Worm (Caenorhabditis elegans) whole organism, L1 larva: Measurements from ENCODE around the gene nhr-208.

Experiments used
- C04F5.9 ChIP-seq: sonication (generic microtip); optimal IDR thresholded peaks from 2 replicates; lab custom pipeline; 2016; ENCODE audit warnings: missing genetic modification characterization, missing compliant biosample characterization
- C16A3.4 ChIP-seq: fragments of 150-350 bp; optimal IDR thresholded peaks from 2 replicates; lab custom pipeline; 2014; ENCODE audit warnings: missing biosample characterization, missing genetic modification characterization
- C34B4.2 ChIP-seq: sonication (generic microtip); optimal IDR thresholded peaks from 2 replicates; lab custom pipeline; 2017; ENCODE audit warnings: mild to moderate bottlenecking, missing genetic modification characterization, missing compliant biosample characterization
- Y116A8C.19 ChIP-seq: sonication (generic microtip); optimal IDR thresholded peaks from 2 replicates; lab custom pipeline; 2016; ENCODE audit warnings: missing compliant biosample characterization, missing genetic modification characterization, borderline replicate concordance
- alr-1 ChIP-seq: fragments of 200-800 bp; sonication (Bioruptor generic); optimal IDR thresholded peaks from 2 replicates; lab custom pipeline; 2018; ENCODE audit warnings: borderline replicate concordance, mild to moderate bottlenecking, missing genetic modification characterization, missing compliant biosample characterization
- aly-2 ChIP-seq: fragments of 150-350 bp; optimal IDR thresholded peaks from 2 replicates; lab custom pipeline; 2014; ENCODE audit warnings: missing biosample characterization, missing genetic modification characterization
- ceh-63 ChIP-seq: fragments of 200-800 bp; sonication (Bioruptor generic); optimal IDR thresholded peaks from 2 replicates; lab custom pipeline; 2018; ENCODE audit warnings: mild to moderate bottlenecking, missing genetic modification characterization, missing compliant biosample characterization
- ceh-8 ChIP-seq: fragments of 200-800 bp; sonication (Bioruptor generic); optimal IDR thresholded peaks from 2 replicates; lab custom pipeline; 2018; ENCODE audit warnings: mild to moderate bottlenecking, missing genetic modification characterization, moderate library complexity, missing compliant biosample characterization
- ces-1 ChIP-seq: fragments of 150-350 bp; optimal IDR thresholded peaks from 2 replicates; lab custom pipeline; 2014; ENCODE audit warnings: missing biosample characterization, missing genetic modification reagents, missing genetic modification characterization
- dpl-1 ChIP-seq, 3 experiments: fragments of 150-350 bp in 2 of 3; sonication (generic microtip) in 1 of 3; optimal IDR thresholded peaks; 2 replicates each; lab custom pipeline; 2014 to 2017; ENCODE audit warnings: missing biosample characterization in 3 of 3, missing genetic modification characterization in 3 of 3, missing genetic modification reagents in 3 of 3
- efl-1 ChIP-seq, 4 experiments: fragments of 150-350 bp; optimal IDR thresholded peaks in 3 of 4; peaks in 1 of 4; 1 replicate in 1 of 4; 2 replicates in 3 of 4; lab custom pipeline; 2014; ENCODE audit warnings: missing biosample characterization in 2 of 4, missing genetic modification characterization in 2 of 4, missing genetic modification reagents in 2 of 4
- elt-2 ChIP-seq: sonication (generic microtip); optimal IDR thresholded peaks from 2 replicates; lab custom pipeline; 2016; ENCODE audit warnings: missing genetic modification characterization, mild to moderate bottlenecking, inconsistent platforms, missing compliant biosample characterization, missing genetic modification reagents
- elt-3 ChIP-seq, 6 experiments: fragments of 150-350 bp in 1 of 6; sonication (generic microtip); optimal IDR thresholded peaks; 2 replicates each; lab custom pipeline; 2017 to 2018; ENCODE audit warnings: missing biosample characterization in 6 of 6, missing genetic modification characterization in 6 of 6, inconsistent platforms in 1 of 6
- ets-5 ChIP-seq: fragments of 200-800 bp; sonication (Bioruptor generic); IDR thresholded peaks from 2 replicates; pipeline ENCODE4 v1.3.6; 2022; ENCODE audit warnings: missing genetic modification characterization, missing compliant biosample characterization
- fkh-10 ChIP-seq: sonication (generic microtip); optimal IDR thresholded peaks from 2 replicates; lab custom pipeline; 2017; ENCODE audit warnings: missing biosample characterization, missing genetic modification reagents, missing genetic modification characterization
- fkh-8 ChIP-seq: sonication (generic microtip); optimal IDR thresholded peaks from 2 replicates; lab custom pipeline; 2016; ENCODE audit warnings: mild to moderate bottlenecking, missing genetic modification characterization, missing compliant biosample characterization
- hpl-2 ChIP-seq: fragments of 150-350 bp; optimal IDR thresholded peaks from 2 replicates; lab custom pipeline; 2014; ENCODE audit warnings: missing biosample characterization, missing genetic modification reagents, missing genetic modification characterization
- irx-1 ChIP-seq: sonication (generic microtip); optimal IDR thresholded peaks from 2 replicates; lab custom pipeline; 2016; ENCODE audit warnings: missing genetic modification characterization, missing compliant biosample characterization
- isw-1 ChIP-seq: fragments of 200-800 bp; sonication (Bioruptor generic); IDR thresholded peaks from 2 replicates; pipeline ENCODE4 v1.3.6; 2022; ENCODE audit warnings: missing genetic modification characterization, missing compliant biosample characterization
- jun-1 ChIP-seq: fragments of 150-350 bp; optimal IDR thresholded peaks from 2 replicates; lab custom pipeline; 2014; ENCODE audit warnings: missing biosample characterization, missing genetic modification reagents, missing genetic modification characterization
- lin-13 ChIP-seq: fragments of 150-350 bp; optimal IDR thresholded peaks from 2 replicates; lab custom pipeline; 2014; ENCODE audit warnings: missing biosample characterization, missing genetic modification reagents, missing genetic modification characterization
- lin-14 ChIP-seq: fragments of 200-800 bp; sonication (Bioruptor generic); optimal IDR thresholded peaks from 2 replicates; lab custom pipeline; 2018; ENCODE audit warnings: mild to moderate bottlenecking, missing genetic modification characterization, moderate library complexity, missing compliant biosample characterization
- lin-15B ChIP-seq: fragments of 150-350 bp; sonication (generic microtip); optimal IDR thresholded peaks from 3 replicates; lab custom pipeline; 2014; ENCODE audit warnings: missing biosample characterization, missing genetic modification characterization
- lir-3 ChIP-seq: sonication (generic microtip); optimal IDR thresholded peaks from 2 replicates; lab custom pipeline; 2016; ENCODE audit warnings: mild to moderate bottlenecking, missing genetic modification characterization, moderate library complexity, missing compliant biosample characterization; ENCODE audit not compliant: poor library complexity
- lsy-2 ChIP-seq, 2 experiments: fragments of 150-350 bp; optimal IDR thresholded peaks; 2 replicates each; lab custom pipeline; 2014; ENCODE audit warnings: missing biosample characterization in 2 of 2, missing genetic modification characterization in 2 of 2
- mdl-1 ChIP-seq, 2 experiments: fragments of 150-350 bp; optimal IDR thresholded peaks; 2 replicates each; lab custom pipeline; 2014 to 2017; ENCODE audit warnings: missing biosample characterization in 2 of 2, missing genetic modification characterization in 2 of 2, inconsistent platforms in 1 of 2
- mef-2 ChIP-seq: fragments of 150-350 bp; optimal IDR thresholded peaks from 2 replicates; lab custom pipeline; 2014; ENCODE audit warnings: missing biosample characterization, missing genetic modification characterization
- mep-1 ChIP-seq: fragments of 150-350 bp; optimal IDR thresholded peaks from 2 replicates; lab custom pipeline; 2014; ENCODE audit warnings: missing biosample characterization, missing genetic modification characterization
- nhr-19 ChIP-seq: fragments of 200-800 bp; sonication (Bioruptor generic); conservative IDR thresholded peaks from 2 replicates; pipeline ENCODE4 v1.3.6; 2022; ENCODE audit warnings: missing genetic modification characterization, missing compliant biosample characterization
- nhr-20 ChIP-seq: sonication (generic microtip); optimal IDR thresholded peaks from 2 replicates; lab custom pipeline; 2016; ENCODE audit warnings: mild to moderate bottlenecking, missing genetic modification characterization, missing compliant biosample characterization
- nhr-47 ChIP-seq: sonication (generic microtip); optimal IDR thresholded peaks from 2 replicates; lab custom pipeline; 2016; ENCODE audit warnings: mild to moderate bottlenecking, missing genetic modification characterization, moderate library complexity, missing compliant biosample characterization
- nhr-71 ChIP-seq: sonication (generic microtip); optimal IDR thresholded peaks from 2 replicates; lab custom pipeline; 2016; ENCODE audit warnings: mild to moderate bottlenecking, missing genetic modification characterization, moderate library complexity, missing compliant biosample characterization
- nhr-76 ChIP-seq: sonication (generic microtip); optimal IDR thresholded peaks from 2 replicates; lab custom pipeline; 2017; ENCODE audit warnings: missing biosample characterization, missing genetic modification characterization
- nhr-85 ChIP-seq: sonication (generic microtip); peaks from one replicate; lab custom pipeline; 2016; ENCODE audit warnings: missing genetic modification characterization, inconsistent platforms, missing compliant biosample characterization
- pag-3 ChIP-seq: sonication (generic microtip); optimal IDR thresholded peaks from 2 replicates; lab custom pipeline; 2017; ENCODE audit warnings: missing genetic modification characterization, mild to moderate bottlenecking, missing compliant biosample characterization, antibody characterized with exemption, borderline replicate concordance; ENCODE audit not compliant: insufficient read depth
- pax-3 ChIP-seq: fragments of 200-800 bp; sonication (Bioruptor generic); optimal IDR thresholded peaks from 2 replicates; lab custom pipeline; 2018; ENCODE audit warnings: mild to moderate bottlenecking, missing genetic modification characterization, moderate library complexity, missing compliant biosample characterization
- pqm-1 ChIP-seq: sonication (generic microtip); optimal IDR thresholded peaks from 3 replicates; lab custom pipeline; 2017; ENCODE audit warnings: missing biosample characterization, missing genetic modification characterization
- rnt-1 ChIP-seq: sonication (generic microtip); optimal IDR thresholded peaks from 2 replicates; lab custom pipeline; 2016; ENCODE audit warnings: mild to moderate bottlenecking, missing genetic modification characterization, moderate library complexity, missing compliant biosample characterization
- skn-1 ChIP-seq: fragments of 150-350 bp; optimal IDR thresholded peaks from 2 replicates; lab custom pipeline; 2014; ENCODE audit warnings: missing biosample characterization, missing genetic modification characterization
- snu-23 ChIP-seq: sonication (generic microtip); optimal IDR thresholded peaks from 2 replicates; lab custom pipeline; 2016; ENCODE audit warnings: missing genetic modification characterization, missing compliant biosample characterization
- sup-37 ChIP-seq: fragments of 200-800 bp; sonication (Bioruptor generic); optimal IDR thresholded peaks from 2 replicates; lab custom pipeline; 2018; ENCODE audit warnings: mild to moderate bottlenecking, missing genetic modification characterization, missing compliant biosample characterization
- unc-30 ChIP-seq: sonication (generic microtip); optimal IDR thresholded peaks from 2 replicates; lab custom pipeline; 2017; ENCODE audit warnings: missing biosample characterization, missing genetic modification characterization
- vab-15 ChIP-seq: sonication (generic microtip); optimal IDR thresholded peaks from 2 replicates; lab custom pipeline; 2017; ENCODE audit warnings: missing genotype, mild to moderate bottlenecking, missing genetic modification characterization, missing compliant biosample characterization
- zip-4 ChIP-seq: fragments of 200-800 bp; sonication (Bioruptor generic); optimal IDR thresholded peaks from 2 replicates; lab custom pipeline; 2018; ENCODE audit warnings: mild to moderate bottlenecking, missing genetic modification characterization, moderate library complexity, missing compliant biosample characterization

Gene nhr-208

DNA sequence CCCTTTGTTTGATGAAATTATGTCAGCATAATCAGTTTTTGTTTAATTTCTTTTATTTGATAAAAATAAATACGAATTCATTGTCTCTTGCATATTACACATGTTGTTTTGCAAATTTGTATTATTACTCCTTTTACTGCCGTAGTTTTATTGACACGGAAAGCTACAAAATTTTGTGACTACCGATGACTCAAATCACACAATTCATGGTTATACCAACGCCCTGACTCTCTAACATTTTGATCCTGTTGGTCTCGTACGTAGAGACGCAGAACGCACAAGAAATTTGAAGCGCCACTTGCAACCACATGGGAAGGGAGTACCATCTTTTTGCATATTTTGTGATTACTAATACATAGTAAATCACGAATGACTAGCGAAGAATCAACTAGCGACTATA is 1.7 kb downstream of the nhr-208 start, which contains the start of gene nhr-207:
nhr-207 (plus strand) TSS at position 282 of the 400 bp plus-strand sequence.
- TF ChIP-seq mdl-1 (tag; optimal IDR thresholded peaks at IDR 0.05; lab: Kevin White, UChicago) (peak in 1 of 2 experiments; percentile 35), nhr-76 (tag; lab: Kevin White, UChicago) (no peak), C16A3.4 (peak; percentile 17), dpl-1 (GFP tag; optimal IDR thresholded peaks at IDR 0.05; lab: Kevin White, UChicago) (no peak), vab-15 (tag; lab: Kevin White, UChicago) (no peak), nhr-47 (tag; lab: Kevin White, UChicago) (no peak), jun-1 (tag; lab: Kevin White, UChicago) (peak; percentile 49), ces-1 (GFP tag; lab: Kevin White, UChicago) (no peak), lin-14 (GFP tag; lab: Kevin White, UChicago) (peak; percentile 48), ets-5 (GFP tag; lab: Robert Waterston, UW) (no peak), pax-3 (no peak), Y116A8C.19 (no peak), lir-3 (no peak), mef-2 (tag; lab: Kevin White, UChicago) (no peak), snu-23 (GFP tag; lab: Kevin White, UChicago) (peak; percentile 6), nhr-20 (tag; lab: Kevin White, UChicago) (peak; percentile 23), zip-4 (GFP tag; lab: Kevin White, UChicago) (no peak), nhr-19 (GFP tag; lab: Robert Waterston, UW) (no peak), hpl-2 (no peak), lsy-2 (tag; optimal IDR thresholded peaks at IDR 0.05; lab: Kevin White, UChicago) (peak in 1 of 2 experiments; percentile 5), aly-2 (tag; lab: Kevin White, UChicago) (no peak), fkh-8 (no peak), skn-1 (tag; lab: Kevin White, UChicago) (peak; percentile 34), fkh-10 (GFP tag; lab: Kevin White, UChicago) (no peak), mep-1 (no peak), lin-13 (GFP tag; lab: Kevin White, UChicago) (no peak)

DNA sequence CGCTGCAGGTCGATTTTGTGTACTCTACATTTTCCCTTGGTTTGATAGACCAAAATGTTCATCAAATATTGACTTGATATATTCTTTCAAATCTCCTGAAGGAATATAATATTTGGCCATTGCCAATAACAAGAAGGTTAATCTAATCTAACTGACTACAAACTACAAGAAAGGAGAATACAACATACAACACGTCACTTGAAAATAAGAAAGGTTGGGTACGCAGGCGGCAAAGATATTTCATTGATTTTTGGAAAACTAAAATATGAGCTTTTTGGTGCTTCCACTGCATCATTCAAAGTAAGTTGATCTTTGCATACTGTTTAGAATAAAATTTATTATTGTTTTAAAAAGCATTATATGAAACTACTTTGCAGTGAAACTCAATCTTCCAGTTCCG is 4.0 kb downstream of the nhr-208 start, which contains the start of gene nhr-209:
nhr-209 (plus strand) TSS at position 27 of the 400 bp plus-strand sequence.
- TF ChIP-seq mef-2 (tag; lab: Kevin White, UChicago) (no peak), pqm-1 (tag; lab: Kevin White, UChicago) (no peak), C16A3.4 (no peak), ceh-63 (no peak), elt-2 (no peak), ces-1 (GFP tag; lab: Kevin White, UChicago) (no peak), mdl-1 (tag; optimal IDR thresholded peaks at IDR 0.05; lab: Kevin White, UChicago) (no peak), pag-3 (tag; lab: Kevin White, UChicago) (no peak), C04F5.9 (no peak), irx-1 (tag; lab: Kevin White, UChicago) (no peak), efl-1 (optimal IDR thresholded peaks at IDR 0.05; lab: Kevin White, UChicago) (no peak), efl-1 (GFP tag; optimal IDR thresholded peaks at IDR 0.05 in 1 of 2; lab: Kevin White, UChicago) (peak in 1 of 2 experiments; percentile 86), rnt-1 (tag; lab: Kevin White, UChicago) (no peak), alr-1 (tag; lab: Kevin White, UChicago) (no peak), nhr-20 (tag; lab: Kevin White, UChicago) (peak; percentile 25), sup-37 (GFP tag; lab: Kevin White, UChicago) (no peak), isw-1 (GFP tag; lab: Robert Waterston, UW) (no peak), unc-30 (tag; lab: Kevin White, UChicago) (no peak), ceh-8 (no peak), C34B4.2 (no peak), nhr-19 (GFP tag; lab: Robert Waterston, UW) (no peak), nhr-76 (tag; lab: Kevin White, UChicago) (no peak), Y116A8C.19 (no peak), nhr-85 (tag; lab: Kevin White, UChicago) (peak; percentile 0), elt-3 (tag; optimal IDR thresholded peaks at IDR 0.05; lab: Kevin White, UChicago) (peak in 1 of 6 experiments; percentile 26), lin-15B (tag; lab: Kevin White, UChicago) (no peak), nhr-71 (tag; lab: Kevin White, UChicago) (no peak)
